Worm (Caenorhabditis elegans) whole organism, mixed stage, embryonic: ENCODE measurements around the gene R04F11.3.

ENCODE experiments used
- blmp-1 ChIP-seq: fragments of 150-350 bp; optimal IDR thresholded peaks from 2 replicates; lab custom pipeline; 2014; ENCODE audit warnings: missing biosample characterization, missing genetic modification characterization
- lin-13 ChIP-seq: fragments of 150-350 bp; optimal IDR thresholded peaks from 2 replicates; lab custom pipeline; 2014; ENCODE audit warnings: missing biosample characterization, missing genetic modification characterization
- lin-32 ChIP-seq: fragments of 200-800 bp; sonication (Bioruptor generic); optimal IDR thresholded peaks from 2 replicates; lab custom pipeline; 2018; ENCODE audit warnings: mild to moderate bottlenecking, missing genetic modification characterization, missing compliant biosample characterization
- nhr-12 ChIP-seq: fragments of 150-350 bp; optimal IDR thresholded peaks from 2 replicates; lab custom pipeline; 2014; ENCODE audit warnings: missing biosample characterization, missing genetic modification characterization
- snpc-4 ChIP-seq: fragments of 150-350 bp; optimal IDR thresholded peaks from 2 replicates; lab custom pipeline; 2014; ENCODE audit warnings: missing biosample characterization, missing genetic modification characterization
- ztf-11 ChIP-seq: fragments of 150-350 bp; optimal IDR thresholded peaks from 2 replicates; lab custom pipeline; 2014; ENCODE audit warnings: missing biosample characterization, missing genetic modification characterization

DNA sequence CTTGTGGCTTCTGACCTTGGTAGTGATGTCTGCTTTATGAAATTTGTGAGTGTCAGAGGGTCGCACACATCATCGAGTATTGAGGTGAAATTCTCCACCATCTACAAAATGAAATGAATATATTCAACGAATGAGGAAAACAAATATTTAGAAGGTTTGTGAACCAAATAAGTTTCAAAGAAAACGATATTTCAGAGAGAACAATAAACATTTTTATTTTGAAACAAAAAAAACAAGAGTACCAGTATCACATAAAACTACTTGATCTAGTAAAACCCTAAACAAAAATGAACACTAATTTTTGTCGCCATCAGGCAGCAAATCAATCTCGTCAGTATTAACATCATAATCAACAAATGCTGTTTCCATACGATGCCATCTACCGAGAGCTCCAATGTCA, at the start of gene R04F11.3:
- no peak for TF ChIP-seq snpc-4 (tag; lab: Kevin White, UChicago)
- TF ChIP-seq ztf-11, result no peak
- no peak for TF ChIP-seq lin-32 (GFP tag; lab: Kevin White, UChicago)
- no peak for TF ChIP-seq lin-13 (tag; lab: Kevin White, UChicago)
- TF ChIP-seq nhr-12 (tag; lab: Kevin White, UChicago), result no peak
- TF ChIP-seq blmp-1, result no peak
